Worm (Caenorhabditis elegans): Measurements from ENCODE around the gene W02F12.4.
A peak's percentile ranks its signal among the peaks of the same experiment; 100 is the strongest.

Gene W02F12.4

DNA sequence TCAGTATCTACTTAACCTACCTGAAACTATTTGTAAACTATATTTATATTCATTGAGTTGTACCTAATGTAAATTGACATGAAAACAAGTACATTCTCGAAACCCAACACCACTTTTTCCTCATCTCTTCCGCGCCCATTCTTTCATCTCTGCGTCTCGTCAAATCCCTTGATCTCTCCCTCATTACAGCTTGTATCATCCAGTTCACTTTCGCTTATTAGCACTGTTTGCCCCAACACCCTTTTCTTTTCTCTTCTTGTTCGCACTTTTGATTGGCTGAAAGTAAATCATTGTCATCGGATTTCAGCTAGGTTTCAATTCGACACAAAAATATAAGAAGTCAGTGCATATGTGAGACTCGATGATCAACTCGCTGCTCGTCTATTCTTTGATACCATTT is 38.0 kb upstream of the W02F12.4 start, which contains the start of gene T25F10.3:
T25F10.3 (plus strand) TSS at position 308 of the 400 bp plus-strand sequence.
- TF ChIP-seq nfya-1 (tag; optimal IDR thresholded peaks at IDR 0.05; ENCODE audit: insufficient read depth) (no peak), nhr-25 (tag; optimal IDR thresholded peaks at IDR 0.05) (peak; percentile 41)

DNA sequence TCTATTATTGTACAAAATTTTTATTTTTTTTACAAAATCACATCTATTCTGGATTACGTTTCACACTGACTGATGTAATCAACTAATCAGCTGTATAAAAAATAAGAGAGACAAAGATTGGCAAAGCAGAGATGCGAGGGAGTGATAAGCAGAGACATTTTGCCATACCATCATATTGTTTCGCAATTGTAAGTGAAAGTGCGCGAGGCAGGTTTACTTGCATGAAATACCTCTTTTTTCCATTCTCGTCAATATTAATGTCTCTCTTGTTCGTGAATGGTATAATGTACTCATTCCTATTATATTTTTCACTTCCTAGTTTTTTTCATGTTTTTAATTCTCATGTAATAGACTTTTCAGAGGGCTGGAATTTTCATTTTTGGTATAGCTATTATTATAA is 30.1 kb upstream of the W02F12.4 start:
- TF ChIP-seq nhr-25 (tag; optimal IDR thresholded peaks at IDR 0.05), result peak; percentile 77
- no peak for TF ChIP-seq nhr-12 (tag; optimal IDR thresholded peaks at IDR 0.05)
- TF ChIP-seq snpc-4 (tag; optimal IDR thresholded peaks at IDR 0.05), result no peak
- no peak for TF ChIP-seq pha-4 (tag; optimal IDR thresholded peaks at IDR 0.05)
- no peak for TF ChIP-seq lin-15B (tag; optimal IDR thresholded peaks at IDR 0.05)
- TF ChIP-seq elt-1 (tag; optimal IDR thresholded peaks at IDR 0.05), result peak; percentile 79
- no peak for TF ChIP-seq elt-3 (tag; optimal IDR thresholded peaks at IDR 0.05)

DNA sequence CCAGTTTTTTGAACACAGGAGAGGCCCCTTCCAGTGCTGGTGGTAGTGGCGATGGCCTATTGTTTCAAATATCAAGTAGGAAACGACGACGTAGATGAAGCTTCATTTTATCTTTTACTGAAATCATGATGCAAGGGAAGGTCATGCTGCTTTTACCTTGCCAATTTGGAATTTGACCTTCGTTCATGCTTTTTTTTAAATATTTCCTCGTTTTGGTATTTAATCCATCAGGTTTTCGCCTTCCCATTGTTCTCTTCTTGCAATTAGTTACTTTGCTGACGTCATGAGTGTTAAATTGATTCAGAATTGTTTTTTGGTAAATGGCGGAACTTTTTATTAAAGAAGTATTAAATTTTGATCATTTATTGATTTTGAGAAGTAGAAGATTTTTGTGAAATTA is 29.4 kb upstream of the W02F12.4 start:
- TF ChIP-seq jun-1 (tag; optimal IDR thresholded peaks at IDR 0.05) (no peak), nhr-25 (tag; optimal IDR thresholded peaks at IDR 0.05) (peak; percentile 81), ceh-28 (tag; optimal IDR thresholded peaks at IDR 0.05) (no peak), zag-1 (tag; optimal IDR thresholded peaks at IDR 0.05) (no peak)

DNA sequence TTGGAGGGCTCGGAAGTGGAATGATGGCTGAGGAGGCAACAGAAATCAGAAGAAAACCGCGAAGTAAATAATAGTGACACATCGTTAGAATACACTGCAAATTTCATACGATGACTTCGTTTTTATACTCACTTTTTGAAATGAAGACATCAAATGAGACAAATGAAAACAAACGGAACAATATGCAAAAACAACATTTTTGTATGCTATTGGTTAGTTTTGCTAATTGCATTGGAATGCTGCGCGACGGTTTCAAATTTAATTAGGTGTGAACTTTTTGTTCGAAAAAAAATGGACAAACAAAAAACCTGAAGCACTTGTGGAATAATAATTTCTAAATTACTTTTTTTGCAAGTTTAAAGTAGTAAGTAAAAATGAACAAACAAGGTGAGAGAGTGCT is 26.3 kb upstream of the W02F12.4 start, which contains the start of gene grl-8:
grl-8 (minus strand) TSS at position 101 of the 400 bp plus-strand sequence.
- TF ChIP-seq nhr-28 (tag; optimal IDR thresholded peaks at IDR 0.05) (no peak), nhr-77 (tag; optimal IDR thresholded peaks at IDR 0.05) (no peak), fkh-2 (tag; optimal IDR thresholded peaks at IDR 0.05) (no peak)

DNA sequence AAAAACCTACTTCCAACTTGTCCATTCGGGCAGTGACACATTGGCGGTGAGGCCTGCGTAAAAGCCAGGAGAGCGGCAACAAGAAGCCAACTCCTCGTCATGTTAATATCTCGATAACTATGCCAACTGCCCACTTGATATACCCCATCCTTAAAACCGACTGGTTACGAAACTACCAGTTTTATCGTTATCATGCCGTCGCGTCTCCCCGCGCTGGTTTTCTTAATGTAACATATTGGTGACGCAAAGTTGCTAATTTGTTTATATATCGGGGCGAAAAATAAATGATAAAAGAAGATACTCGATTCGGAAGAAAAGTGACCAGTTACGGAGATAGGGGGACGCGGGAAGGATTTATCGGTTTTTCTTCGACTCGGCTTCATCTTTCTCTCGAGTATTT is 24.9 kb upstream of the W02F12.4 start, which contains the start of gene grl-9:
grl-9 (minus strand) TSS at position 101 of the 400 bp plus-strand sequence.
- TF ChIP-seq skn-1 (tag; optimal IDR thresholded peaks at IDR 0.05) (no peak), nhr-12 (tag; optimal IDR thresholded peaks at IDR 0.05) (no peak), R02D3.7 (tag; optimal IDR thresholded peaks at IDR 0.05) (no peak), elt-2 (tag; optimal IDR thresholded peaks at IDR 0.05) (no peak), ama-1 (optimal IDR thresholded peaks at IDR 0.05) (no peak), nhr-28 (tag; optimal IDR thresholded peaks at IDR 0.05) (no peak), nfya-1 (tag; optimal IDR thresholded peaks at IDR 0.05; ENCODE audit: insufficient read depth) (no peak), tbx-2 (tag; optimal IDR thresholded peaks at IDR 0.05) (no peak), ztf-11 (tag; optimal IDR thresholded peaks at IDR 0.05) (no peak), jun-1 (tag; optimal IDR thresholded peaks at IDR 0.05) (no peak)

DNA sequence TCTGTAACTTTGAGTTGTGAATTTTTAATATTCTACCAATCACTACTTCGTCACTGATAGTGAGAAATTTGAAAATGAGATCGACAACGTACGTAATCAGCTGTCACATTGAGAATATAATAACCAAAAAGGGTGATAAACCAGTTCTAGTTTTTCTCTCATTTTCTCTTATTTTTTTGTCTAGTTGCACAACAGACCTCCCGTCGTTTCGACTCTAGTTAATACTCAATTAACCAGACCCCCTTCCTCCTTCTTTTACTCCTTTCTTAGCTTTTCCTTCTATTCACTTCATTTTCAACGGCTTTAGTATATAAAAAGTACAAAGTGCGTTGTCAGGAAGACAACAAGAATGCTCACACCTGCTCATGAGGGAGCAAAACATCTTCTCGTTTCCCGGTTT is 20.5 kb upstream of the W02F12.4 start, which contains the start of gene ZC487.1:
ZC487.1 (plus strand) TSS at position 301 of the 400 bp plus-strand sequence.
- TF ChIP-seq nhr-77 (tag; optimal IDR thresholded peaks at IDR 0.05) (no peak), pha-4 (tag; optimal IDR thresholded peaks at IDR 0.05) (no peak), daf-12 (tag; optimal IDR thresholded peaks at IDR 0.05) (no peak), skn-1 (tag; optimal IDR thresholded peaks at IDR 0.05) (no peak), ztf-11 (tag; optimal IDR thresholded peaks at IDR 0.05) (no peak), ceh-28 (tag; optimal IDR thresholded peaks at IDR 0.05) (no peak), aly-2 (tag; optimal IDR thresholded peaks at IDR 0.05) (no peak), nhr-23 (tag; optimal IDR thresholded peaks at IDR 0.05) (no peak), ceh-82 (tag; optimal IDR thresholded peaks at IDR 0.05) (no peak), nhr-12 (tag; optimal IDR thresholded peaks at IDR 0.05) (no peak), elt-1 (tag; optimal IDR thresholded peaks at IDR 0.05) (no peak), nhr-43 (tag; optimal IDR thresholded peaks at IDR 0.05; ENCODE audit: poor library complexity, severe bottlenecking) (no peak)

DNA sequence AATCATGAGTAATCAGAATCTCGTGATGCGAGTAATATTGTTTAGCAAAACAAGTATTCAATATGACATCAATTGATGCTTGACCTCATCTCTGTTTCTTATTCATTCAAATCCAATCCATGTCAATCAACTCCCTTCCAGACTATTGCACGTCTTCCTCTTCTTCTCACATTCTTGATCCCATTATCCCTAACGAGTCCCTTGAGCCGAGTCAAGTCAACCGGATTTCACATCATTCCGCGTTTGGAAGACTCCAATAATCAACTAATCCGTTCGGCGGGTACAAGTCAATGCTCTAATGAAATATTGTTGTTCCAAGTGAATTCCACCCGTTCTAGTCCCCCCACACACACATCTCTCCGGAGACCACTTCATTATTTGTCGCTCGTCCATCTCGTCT is 19.5 kb upstream of the W02F12.4 start:
- no peak for TF ChIP-seq snpc-4 (tag; optimal IDR thresholded peaks at IDR 0.05)
- no peak for TF ChIP-seq zag-1 (tag; optimal IDR thresholded peaks at IDR 0.05)
- TF ChIP-seq lsy-12 (tag; optimal IDR thresholded peaks at IDR 0.05), result no peak
- no peak for TF ChIP-seq nhr-28 (tag; optimal IDR thresholded peaks at IDR 0.05)
- TF ChIP-seq nhr-11 (tag; optimal IDR thresholded peaks at IDR 0.05), result no peak

DNA sequence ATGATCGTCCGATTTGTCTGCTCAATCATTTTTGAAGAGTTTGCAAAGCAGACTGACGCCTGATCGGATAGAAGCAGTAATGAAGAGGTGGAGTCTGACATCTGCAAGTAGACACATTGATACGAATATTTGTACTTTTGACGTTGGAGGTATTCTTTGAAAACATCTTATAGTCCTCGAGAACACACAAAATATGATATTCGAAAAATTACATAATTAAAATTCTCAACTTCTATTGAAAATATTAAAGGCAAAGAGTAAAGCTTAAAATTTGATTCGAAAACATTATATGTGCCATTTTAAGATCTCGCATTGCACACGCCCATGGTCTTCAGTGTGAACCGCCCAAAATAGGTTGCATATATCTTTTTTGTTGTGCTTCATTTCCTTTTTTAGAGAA is 15.6 kb upstream of the W02F12.4 start, which contains the start of gene ZC487.2:
ZC487.2 (minus strand) TSS at position 101 of the 400 bp plus-strand sequence.
- TF ChIP-seq fkh-2 (tag; optimal IDR thresholded peaks at IDR 0.05) (no peak), nhr-12 (tag; optimal IDR thresholded peaks at IDR 0.05) (no peak), nfya-1 (tag; optimal IDR thresholded peaks at IDR 0.05; ENCODE audit: insufficient read depth) (no peak), aly-2 (tag; optimal IDR thresholded peaks at IDR 0.05) (no peak)
